Worm (Caenorhabditis elegans) whole organism, midembryonic: ENCODE measurements around the gene T28A8.2.

ENCODE experiments used
- T22C8.4 ChIP-seq: fragments of 200-800 bp; sonication (Bioruptor generic); IDR thresholded peaks from 2 replicates; pipeline ENCODE4 v1.3.6; 2022; ENCODE audit warnings: missing genetic modification characterization, missing compliant biosample characterization
- cog-1 ChIP-seq: sonication (generic microtip); optimal IDR thresholded peaks from 2 replicates; lab custom pipeline; 2016; ENCODE audit warnings: missing genetic modification characterization, missing compliant biosample characterization
- flt-1 ChIP-seq: fragments of 200-800 bp; sonication (Bioruptor generic); IDR thresholded peaks from 2 replicates; pipeline ENCODE4 v1.3.6; 2022; ENCODE audit warnings: missing genetic modification characterization, missing compliant biosample characterization
- klf-2 ChIP-seq: fragments of 200-800 bp; sonication (Bioruptor generic); conservative IDR thresholded peaks from 2 replicates; pipeline ENCODE4 v1.3.6; 2022; ENCODE audit warnings: missing genetic modification reagents, missing genetic modification characterization, missing compliant biosample characterization
- med-1 ChIP-seq: sonication (generic microtip); optimal IDR thresholded peaks from 2 replicates; lab custom pipeline; 2017; ENCODE audit warnings: missing genetic modification characterization, mild to moderate bottlenecking, missing compliant biosample characterization, antibody characterized with exemption, missing genetic modification reagents; ENCODE audit not compliant: insufficient read depth
- ref-1 ChIP-seq: fragments of 200-800 bp; sonication (Bioruptor generic); conservative IDR thresholded peaks from 2 replicates; pipeline ENCODE4 v1.3.6; 2022; ENCODE audit warnings: missing genetic modification reagents, missing genetic modification characterization, missing compliant biosample characterization
- tab-1 ChIP-seq: fragments of 200-800 bp; sonication (Bioruptor generic); IDR thresholded peaks from 2 replicates; pipeline ENCODE4 v1.3.6; 2022; ENCODE audit warnings: missing genetic modification characterization, missing compliant biosample characterization
- ztf-23 ChIP-seq: fragments of 200-800 bp; sonication (Bioruptor generic); IDR thresholded peaks from 2 replicates; pipeline ENCODE4 v1.3.6; 2022; ENCODE audit warnings: missing genetic modification reagents, missing genetic modification characterization, missing compliant biosample characterization
- ztf-29 ChIP-seq: fragments of 200-800 bp; sonication (Bioruptor generic); IDR thresholded peaks from 2 replicates; pipeline ENCODE4 v1.3.6; 2022; ENCODE audit warnings: missing genetic modification reagents, missing genetic modification characterization, missing compliant biosample characterization

The T28A8.2 gene

DNA sequence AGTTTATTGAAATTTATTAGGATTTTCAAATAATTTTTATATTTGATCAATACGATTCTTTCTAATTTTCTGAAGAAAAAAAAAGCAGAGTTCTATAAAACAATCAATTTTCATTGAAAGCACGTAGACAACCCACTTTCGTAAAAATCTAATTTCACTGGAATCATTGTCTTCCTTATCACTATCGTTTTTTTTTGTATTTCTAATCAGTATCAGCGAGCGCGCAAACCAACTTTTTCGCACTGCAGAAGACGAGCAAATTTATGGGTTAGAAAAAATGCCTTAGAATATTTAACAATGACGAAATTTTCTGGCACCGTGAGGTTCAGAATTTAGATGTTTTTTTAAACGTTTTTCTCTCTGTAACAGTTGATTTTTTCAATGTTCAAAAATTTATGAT is 42.6 kb downstream of the T28A8.2 start:
- no peak for TF ChIP-seq ztf-29
- no peak for TF ChIP-seq cog-1 (tag; lab: Kevin White, UChicago)
- TF ChIP-seq T22C8.4 (GFP tag; lab: Robert Waterston, UW) = no peak
- no peak for TF ChIP-seq tab-1 (GFP tag; lab: Robert Waterston, UW)
- TF ChIP-seq ztf-23 = no peak
- no peak for TF ChIP-seq med-1 (GFP tag; lab: Kevin White, UChicago)
- TF ChIP-seq ref-1 (GFP tag; lab: Robert Waterston, UW) = no peak
- TF ChIP-seq flt-1 = no peak
- no peak for TF ChIP-seq klf-2 (GFP tag; lab: Robert Waterston, UW)

DNA sequence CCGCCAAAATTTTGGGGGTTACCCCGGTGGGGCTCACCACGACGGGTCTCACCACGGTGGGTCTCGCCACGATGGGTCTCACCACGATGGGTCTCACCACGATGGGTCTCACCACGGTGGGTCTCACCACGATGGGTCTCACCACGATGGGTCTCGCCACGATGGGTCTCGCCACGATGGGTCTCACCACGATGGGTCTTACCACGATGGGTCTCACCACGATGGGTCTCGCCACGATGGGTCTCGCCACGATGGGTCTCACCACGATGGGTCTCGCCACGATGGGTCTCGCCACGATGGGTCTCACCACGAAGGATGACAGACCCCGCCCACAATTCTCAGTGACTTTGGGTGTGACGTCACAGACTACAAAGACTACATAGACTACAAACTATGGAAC is 47.2 kb downstream of the T28A8.2 start:
- TF ChIP-seq tab-1 (GFP tag; lab: Robert Waterston, UW) = 0 out of 2 replicates have a peak, but pooled peaks have one; percentile 21

DNA sequence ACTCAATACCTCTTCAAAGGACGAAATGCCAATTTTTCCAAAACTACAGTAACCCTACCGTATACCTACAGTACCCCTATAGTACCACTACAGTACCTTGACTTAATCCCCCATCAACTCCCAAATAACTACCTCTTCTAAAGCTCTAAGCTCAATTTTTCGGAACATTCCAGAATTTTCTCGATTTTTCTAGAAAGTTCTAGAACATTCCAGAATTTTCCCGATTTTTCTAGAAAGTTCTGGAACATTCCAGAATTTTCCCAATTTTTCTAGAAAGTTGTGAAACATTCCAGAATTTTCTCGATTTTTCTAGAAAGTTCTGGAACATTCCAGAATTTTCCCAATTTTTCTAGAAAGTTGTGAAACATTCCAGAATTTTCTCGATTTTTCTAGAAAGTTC is 48.6 kb downstream of the T28A8.2 start:
- TF ChIP-seq flt-1 = peak; percentile 65; the same call in 1 of the 2 replicates
